Worm (Caenorhabditis elegans): ENCODE data around the gene lron-15.

DNA sequence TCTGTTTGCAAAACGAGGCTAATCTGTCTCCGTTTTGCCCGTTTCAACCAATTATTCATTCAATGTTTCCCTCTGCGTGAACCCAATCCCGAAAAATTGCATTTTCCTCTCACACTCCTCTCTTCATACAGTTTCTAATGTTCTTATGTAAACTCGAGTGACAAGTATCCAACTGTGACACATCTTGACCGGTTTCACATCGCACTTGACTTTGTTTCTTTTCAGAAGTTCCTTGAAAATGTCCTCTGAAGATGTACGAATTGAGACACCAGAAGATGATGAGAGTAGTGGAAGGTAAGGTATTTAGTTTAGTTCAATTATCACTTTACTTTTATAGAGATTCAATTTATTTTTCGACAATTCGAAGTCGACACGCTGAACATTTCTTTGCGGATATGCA, 12.8 kb downstream of the lron-15 start, which contains the start of gene abcx-1:
- TF ChIP-seq C16A3.4 (tag; optimal IDR thresholded peaks at IDR 0.05) = no peak
- TF ChIP-seq fkh-10 (GFP tag; optimal IDR thresholded peaks at IDR 0.05) = no peak
- TF ChIP-seq lin-39 (tag; optimal IDR thresholded peaks at IDR 0.05) = no peak
- no peak for TF ChIP-seq nhr-77 (tag; optimal IDR thresholded peaks at IDR 0.05)
- TF ChIP-seq zag-1 (tag; optimal IDR thresholded peaks at IDR 0.05) = no peak
- TF ChIP-seq nhr-237 (tag; optimal IDR thresholded peaks at IDR 0.05) = no peak
- no peak for TF ChIP-seq lir-3 (tag; optimal IDR thresholded peaks at IDR 0.05; ENCODE audit: poor library complexity)
